Fruit fly (Drosophila melanogaster) whole organism, embryonic: ENCODE data around the gene Ilp6.

ENCODE experiments used
- Abd-B ChIP-seq: fragments of 200-800 bp; sonication (Bioruptor generic); optimal IDR thresholded peaks from 2 replicates; lab custom pipeline; 2018; ENCODE audit warnings: missing biosample characterization, mild to moderate bottlenecking, missing genetic modification characterization, moderate library complexity
- Antp ChIP-seq: fragments of 200-800 bp; sonication (Bioruptor generic); optimal IDR thresholded peaks from 3 replicates; lab custom pipeline; 2016; ENCODE audit warnings: missing biosample characterization, missing genetic modification characterization
- Atf3 ChIP-seq: fragments of 200-800 bp; sonication (Bioruptor generic); optimal IDR thresholded peaks from 3 replicates; lab custom pipeline; 2016; ENCODE audit warnings: missing biosample characterization, missing genetic modification characterization
- B-H1 ChIP-seq: fragments of 200-800 bp; sonication (Bioruptor generic); IDR thresholded peaks from 3 replicates; pipeline ENCODE4 v1.3.6; 2022; ENCODE audit warnings: missing biosample characterization, missing genetic modification characterization
- Blimp-1 ChIP-seq: fragments of 200-800 bp; sonication (Bioruptor generic); optimal IDR thresholded peaks from 3 replicates; lab custom pipeline; 2018; ENCODE audit warnings: missing biosample characterization, missing genetic modification characterization, mild to moderate bottlenecking, moderate library complexity, missing genetic modification reagents
- CG10147 ChIP-seq: fragments of 200-800 bp; sonication (Bioruptor generic); optimal IDR thresholded peaks from 2 replicates; lab custom pipeline; 2019; ENCODE audit warnings: missing biosample characterization, mild to moderate bottlenecking, missing genetic modification characterization, moderate library complexity
- CG10209 ChIP-seq: fragments of 200-800 bp; sonication (Bioruptor generic); optimal IDR thresholded peaks from 3 replicates; lab custom pipeline; 2017; ENCODE audit warnings: missing biosample characterization, mild to moderate bottlenecking, missing genetic modification characterization, missing genetic modification reagents
- CG10274 ChIP-seq: fragments of 200-800 bp; sonication (Bioruptor generic); optimal IDR thresholded peaks from 3 replicates; lab custom pipeline; 2017; ENCODE audit warnings: missing biosample characterization, mild to moderate bottlenecking, missing genetic modification characterization
- CG11093 ChIP-seq: fragments of 200-800 bp; sonication (Bioruptor generic); IDR thresholded peaks from 3 replicates; pipeline ENCODE4 v1.3.6; 2022; ENCODE audit warnings: missing biosample characterization, missing genetic modification characterization
- CG11504 ChIP-seq: fragments of 200-800 bp; sonication (Bioruptor generic); optimal IDR thresholded peaks from 3 replicates; lab custom pipeline; 2019; ENCODE audit warnings: missing biosample characterization, mild to moderate bottlenecking, missing genetic modification characterization, moderate library complexity
- CG12236 ChIP-seq: fragments of 200-800 bp; sonication (Bioruptor generic); optimal IDR thresholded peaks from 2 replicates; lab custom pipeline; 2016; ENCODE audit warnings: missing biosample characterization, missing genetic modification characterization
- CG13624 ChIP-seq: fragments of 200-800 bp; sonication (Bioruptor generic); optimal IDR thresholded peaks from 2 replicates; lab custom pipeline; 2016; ENCODE audit warnings: missing biosample characterization, missing genetic modification characterization
- CG16815 ChIP-seq: fragments of 200-800 bp; sonication (Bioruptor generic); optimal IDR thresholded peaks from 3 replicates; lab custom pipeline; 2017; ENCODE audit warnings: missing biosample characterization, mild to moderate bottlenecking, missing genetic modification characterization
- CG2875 ChIP-seq: fragments of 200-800 bp; sonication (Bioruptor generic); optimal IDR thresholded peaks from 2 replicates; lab custom pipeline; 2017; ENCODE audit warnings: missing biosample characterization, mild to moderate bottlenecking, missing genetic modification characterization, missing genetic modification reagents
- CG2889 ChIP-seq: fragments of 200-800 bp; sonication (Bioruptor generic); IDR thresholded peaks from 3 replicates; pipeline ENCODE4 v1.3.6; 2022; ENCODE audit warnings: missing biosample characterization, missing genetic modification characterization
- CG30020 ChIP-seq: fragments of 200-800 bp; optimal IDR thresholded peaks from 2 replicates; lab custom pipeline; 2019; ENCODE audit warnings: missing biosample characterization, mild to moderate bottlenecking, missing genetic modification characterization, moderate library complexity
- CG4617 ChIP-seq: fragments of 200-800 bp; sonication (Bioruptor generic); optimal IDR thresholded peaks from 3 replicates; lab custom pipeline; 2016; ENCODE audit warnings: missing biosample characterization, missing genetic modification characterization, borderline replicate concordance
- CG5180 ChIP-seq: fragments of 200-800 bp; sonication (Bioruptor generic); optimal IDR thresholded peaks from 3 replicates; lab custom pipeline; 2017; ENCODE audit warnings: missing biosample characterization, missing genetic modification characterization, mild to moderate bottlenecking, moderate library complexity, missing genetic modification reagents
- CG6254 ChIP-seq: fragments of 200-800 bp; sonication (Bioruptor generic); optimal IDR thresholded peaks from 3 replicates; lab custom pipeline; 2017; ENCODE audit warnings: mild to moderate bottlenecking, missing biosample characterization, missing genetic modification reagents, missing genetic modification characterization
- CG6689 ChIP-seq: fragments of 200-800 bp; sonication (Bioruptor generic); IDR thresholded peaks from 2 replicates; pipeline ENCODE4 v1.3.6; 2022; ENCODE audit warnings: missing biosample characterization, missing genetic modification characterization
- CG8290 ChIP-seq, 3 experiments: fragments of 200-800 bp; sonication (Bioruptor generic); optimal IDR thresholded peaks; 2 replicates each; lab custom pipeline; 2016 to 2019; ENCODE audit warnings: missing biosample characterization in 3 of 3, missing genetic modification characterization in 3 of 3, mild to moderate bottlenecking in 2 of 3, moderate library complexity in 1 of 3
- CG8765 ChIP-seq: fragments of 200-800 bp; sonication (Bioruptor generic); IDR thresholded peaks from 2 replicates; pipeline ENCODE4 v1.3.6; 2022; ENCODE audit warnings: missing biosample characterization, missing genetic modification characterization
- Chrac-16 ChIP-seq: fragments of 200-800 bp; sonication (Bioruptor generic); optimal IDR thresholded peaks from 3 replicates; lab custom pipeline; 2016; ENCODE audit warnings: missing biosample characterization, missing genetic modification characterization
- Deaf1 ChIP-seq: fragments of 200-800 bp; optimal IDR thresholded peaks from 3 replicates; lab custom pipeline; 2019; ENCODE audit warnings: missing biosample characterization, mild to moderate bottlenecking, missing genetic modification characterization, moderate library complexity
- Dek ChIP-seq: fragments of 200-800 bp; sonication (Bioruptor generic); optimal IDR thresholded peaks from 3 replicates; lab custom pipeline; 2019; ENCODE audit warnings: missing biosample characterization, mild to moderate bottlenecking, missing genetic modification characterization, moderate library complexity
- Dfd ChIP-seq, 2 experiments: fragments of >200 bp; optimal IDR thresholded peaks; 2 replicates each; lab custom pipeline; 2017; ENCODE audit warnings: missing biosample characterization in 2 of 2, missing genetic modification characterization in 2 of 2
- Dp ChIP-seq: fragments of 200-800 bp; sonication (Bioruptor generic); optimal IDR thresholded peaks from 2 replicates; lab custom pipeline; 2018; ENCODE audit warnings: missing biosample characterization, mild to moderate bottlenecking, missing genetic modification characterization, moderate library complexity
- E2f2 ChIP-seq: fragments of 200-800 bp; sonication (Bioruptor generic); IDR thresholded peaks from 2 replicates; pipeline ENCODE4 v1.3.6; 2022; ENCODE audit warnings: missing biosample characterization, missing genetic modification characterization
- MTF-1 ChIP-seq: fragments of 200-800 bp; sonication (Bioruptor generic); optimal IDR thresholded peaks from 2 replicates; lab custom pipeline; 2018; ENCODE audit warnings: missing biosample characterization, mild to moderate bottlenecking, missing genetic modification characterization, borderline replicate concordance
- Med ChIP-seq: fragments of 200-800 bp; sonication (Bioruptor generic); peaks from one replicate; lab custom pipeline; 2016; ENCODE audit warnings: missing biosample characterization, missing genetic modification characterization, mild to moderate bottlenecking, inconsistent platforms, moderate library complexity
- Mrtf ChIP-seq: fragments of 200-800 bp; sonication (Bioruptor generic); IDR thresholded peaks from 3 replicates; pipeline ENCODE4 v1.3.6; 2022; ENCODE audit warnings: missing biosample characterization, missing genetic modification characterization
- Rfx ChIP-seq: fragments of 200-800 bp; sonication (Bioruptor generic); IDR thresholded peaks from 2 replicates; pipeline ENCODE4 v1.3.6; 2022; ENCODE audit warnings: missing biosample characterization, missing genetic modification characterization
- Sry-β ChIP-seq: fragments of 200-800 bp; sonication (Bioruptor generic); optimal IDR thresholded peaks from 2 replicates; lab custom pipeline; 2018; ENCODE audit warnings: missing biosample characterization, mild to moderate bottlenecking, missing genetic modification characterization, moderate library complexity
- Sry-δ ChIP-seq: fragments of 200-800 bp; sonication (Bioruptor generic); optimal IDR thresholded peaks from 2 replicates; lab custom pipeline; 2016; ENCODE audit warnings: missing biosample characterization, missing genetic modification characterization
- ap ChIP-seq: fragments of 200-800 bp; sonication (Bioruptor generic); IDR thresholded peaks from 2 replicates; pipeline ENCODE4 v1.3.6; 2022; ENCODE audit warnings: missing biosample characterization, missing genetic modification characterization
- chm ChIP-seq: fragments of 200-800 bp; sonication (Bioruptor generic); IDR thresholded peaks from 2 replicates; pipeline ENCODE4 v1.3.6; 2022; ENCODE audit warnings: missing biosample characterization, missing genetic modification characterization
- ftz-f1 ChIP-seq: fragments of 200-800 bp; sonication (Bioruptor generic); optimal IDR thresholded peaks from 2 replicates; lab custom pipeline; 2016; ENCODE audit warnings: missing biosample characterization, missing genetic modification characterization
- grn ChIP-seq: fragments of 200-800 bp; sonication (Bioruptor generic); optimal IDR thresholded peaks from 3 replicates; lab custom pipeline; 2017; ENCODE audit warnings: missing biosample characterization, missing genetic modification characterization
- her ChIP-seq: fragments of 200-800 bp; sonication (Bioruptor generic); optimal IDR thresholded peaks from 2 replicates; lab custom pipeline; 2016; ENCODE audit warnings: missing biosample characterization, missing genetic modification characterization
- kay ChIP-seq: fragments of 200-800 bp; sonication (Bioruptor generic); optimal IDR thresholded peaks from 2 replicates; lab custom pipeline; 2016; ENCODE audit warnings: missing biosample characterization, missing genetic modification characterization
- lilli ChIP-seq: fragments of 200-800 bp; sonication (Bioruptor generic); optimal IDR thresholded peaks from 3 replicates; lab custom pipeline; 2016; ENCODE audit warnings: missing biosample characterization, missing genetic modification characterization
- peb ChIP-seq: fragments of 200-800 bp; sonication (Bioruptor generic); IDR thresholded peaks from 2 replicates; pipeline ENCODE4 v1.3.6; 2022; ENCODE audit warnings: missing biosample characterization, missing genetic modification characterization
- salm ChIP-seq: fragments of 200-800 bp; sonication (Bioruptor generic); optimal IDR thresholded peaks from 2 replicates; lab custom pipeline; 2018; ENCODE audit warnings: missing biosample characterization, mild to moderate bottlenecking, missing genetic modification characterization
- schlank ChIP-seq: fragments of 200-800 bp; sonication (Bioruptor generic); optimal IDR thresholded peaks from 2 replicates; lab custom pipeline; 2018; ENCODE audit warnings: missing biosample characterization, mild to moderate bottlenecking, missing genetic modification characterization
- shn ChIP-seq: fragments of 200-800 bp; sonication (Bioruptor generic); optimal IDR thresholded peaks from 3 replicates; lab custom pipeline; 2016; ENCODE audit warnings: missing biosample characterization, missing genetic modification characterization
- sim ChIP-seq: fragments of 200-800 bp; sonication (Bioruptor generic); IDR thresholded peaks from 2 replicates; pipeline ENCODE4 v1.3.6; 2022; ENCODE audit warnings: missing biosample characterization, missing genetic modification characterization
- slou ChIP-seq: fragments of 200-800 bp; sonication (Bioruptor generic); optimal IDR thresholded peaks from 3 replicates; lab custom pipeline; 2016; ENCODE audit warnings: missing biosample characterization, missing genetic modification characterization
- sob ChIP-seq: fragments of 200-800 bp; sonication (Bioruptor generic); IDR thresholded peaks from 2 replicates; pipeline ENCODE4 v1.3.6; 2022; ENCODE audit warnings: missing biosample characterization, missing genetic modification characterization
- zen2 ChIP-seq: fragments of 200-800 bp; sonication (Bioruptor generic); IDR thresholded peaks from 3 replicates; pipeline ENCODE4 v1.3.6; 2022; ENCODE audit warnings: missing biosample characterization, missing genetic modification characterization; ENCODE audit not compliant: partially characterized antibody

Ilp6 gene

DNA sequence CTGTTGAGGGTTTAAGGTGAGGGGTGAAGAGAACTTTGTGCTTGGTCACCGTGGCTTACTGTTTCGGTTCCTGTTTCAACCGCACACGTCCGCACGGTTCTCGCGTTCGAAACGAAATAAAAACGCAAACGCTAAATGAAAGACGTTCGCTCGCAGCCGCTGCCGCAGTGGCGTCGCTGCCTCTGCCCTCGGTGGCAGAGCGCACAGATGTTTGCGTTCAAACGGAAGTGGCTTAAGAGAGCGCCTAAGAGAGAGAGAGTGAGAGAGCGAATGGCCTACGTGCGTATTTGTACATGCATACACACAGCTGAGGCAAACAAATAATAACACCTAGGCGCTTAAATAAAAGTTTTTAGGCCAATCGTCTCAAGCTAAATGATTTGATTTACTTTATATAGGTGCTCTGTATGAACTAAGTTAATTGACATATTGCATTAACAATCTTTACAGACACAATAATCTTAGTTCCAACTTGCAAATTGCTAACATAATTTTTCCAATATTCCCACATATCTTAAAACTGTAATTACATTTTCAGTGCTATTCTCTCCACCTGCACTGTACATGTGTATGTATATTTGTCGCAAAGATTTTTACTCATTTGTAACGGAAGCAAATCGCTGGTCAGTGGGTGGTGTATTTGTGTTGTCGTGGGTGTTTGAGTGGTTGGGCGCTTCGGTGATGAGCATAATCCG is 41.0 kb downstream of the Ilp6 start, which contains the start of gene CG2865 (continued):
- TF ChIP-seq Antp (GFP tag; lab: Kevin White, UChicago), result peak; percentile 88
- TF ChIP-seq Dek, result peak; percentile 94
- TF ChIP-seq grn, result peak; percentile 66
- peak; percentile 79 for TF ChIP-seq CG12236 (GFP tag; lab: Kevin White, UChicago)
- peak; percentile 89 for TF ChIP-seq Rfx (GFP tag; lab: Robert Waterston, UW)
- TF ChIP-seq Dfd (GFP tag; optimal IDR thresholded peaks at IDR 0.05; lab: Kevin White, UChicago), result no peak
- TF ChIP-seq Deaf1 (tag; lab: Kevin White, UChicago), result peak; percentile 83
- peak; percentile 94 for TF ChIP-seq CG10209 (GFP tag; lab: Kevin White, UChicago)
- peak; percentile 53 for TF ChIP-seq MTF-1 (GFP tag; lab: Kevin White, UChicago)
- TF ChIP-seq peb (GFP tag; lab: Robert Waterston, UW), result peak; percentile 76
- TF ChIP-seq Dp, result peak; percentile 13
- TF ChIP-seq schlank (tag; lab: Kevin White, UChicago), result peak; percentile 90
- peak; percentile 90 for TF ChIP-seq CG2875 (GFP tag; lab: Kevin White, UChicago)
- TF ChIP-seq salm (tag; lab: Kevin White, UChicago), result peak; percentile 95
- TF ChIP-seq Abd-B (GFP tag; lab: Kevin White, UChicago), result peak; percentile 86
- peak; percentile 79 for TF ChIP-seq CG10274 (GFP tag; lab: Kevin White, UChicago)
- peak; percentile 52 for TF ChIP-seq Sry-δ (GFP tag; lab: Kevin White, UChicago)
- TF ChIP-seq CG13624 (GFP tag; lab: Kevin White, UChicago), result peak; percentile 96
- peak; percentile 74; the same call in 2 of the 3 replicates for TF ChIP-seq CG11093 (GFP tag; lab: Robert Waterston, UW)
- TF ChIP-seq lilli (GFP tag; lab: Kevin White, UChicago), result peak; percentile 94
- peak; percentile 88 for TF ChIP-seq CG16815 (GFP tag; lab: Kevin White, UChicago)
- peak; percentile 70 for TF ChIP-seq CG8765
- TF ChIP-seq Blimp-1, result peak; percentile 91
- TF ChIP-seq CG2889, result peak; percentile 77; the same call in 2 of the 3 replicates
- TF ChIP-seq ftz-f1 (GFP tag; lab: Kevin White, UChicago), result peak; percentile 28
- TF ChIP-seq B-H1 (GFP tag; lab: Robert Waterston, UW), result peak; percentile 69
- peak; percentile 73 for TF ChIP-seq E2f2
- TF ChIP-seq CG4617, result peak; percentile 83
- peak; percentile 79 for TF ChIP-seq ap
- peak; percentile 89 for TF ChIP-seq her
- peak; percentile 81 for TF ChIP-seq CG30020 (tag; lab: Kevin White, UChicago)
- TF ChIP-seq Atf3 (GFP tag; lab: Kevin White, UChicago), result peak; percentile 77
- TF ChIP-seq Mrtf, result peak; percentile 87
- TF ChIP-seq sob (GFP tag; lab: Robert Waterston, UW), result peak; percentile 89
- TF ChIP-seq Med (GFP tag; lab: Kevin White, UChicago), result peak; percentile 98
- TF ChIP-seq slou (GFP tag; lab: Kevin White, UChicago), result peak; percentile 80
- TF ChIP-seq Sry-β (GFP tag; lab: Kevin White, UChicago), result peak; percentile 63
- peak; percentile 91 for TF ChIP-seq kay
- TF ChIP-seq CG11504 (tag; lab: Kevin White, UChicago), result peak; percentile 96
- peak; percentile 62 for TF ChIP-seq CG8290 (GFP tag; optimal IDR thresholded peaks at IDR 0.05; lab: Kevin White, UChicago)
- TF ChIP-seq CG8290 (tag; optimal IDR thresholded peaks at IDR 0.05; lab: Kevin White, UChicago), result peak; percentile 70 to 88
- peak; percentile 77; the same call in 1 of the 2 replicates for TF ChIP-seq sim (GFP tag; lab: Robert Waterston, UW)
- TF ChIP-seq chm (GFP tag; lab: Robert Waterston, UW), result peak; percentile 86
- TF ChIP-seq CG10147 (GFP tag; lab: Kevin White, UChicago), result peak; percentile 94
- peak; percentile 91 for TF ChIP-seq CG6689 (GFP tag; lab: Robert Waterston, UW)
- TF ChIP-seq zen2 (GFP tag; lab: Robert Waterston, UW), result no peak; the same call in 2 of the 3 replicates
- peak; percentile 90 for TF ChIP-seq Chrac-16 (GFP tag; lab: Kevin White, UChicago)
- peak; percentile 91 for TF ChIP-seq CG6254
- peak; percentile 89 for TF ChIP-seq shn
- TF ChIP-seq CG5180 (GFP tag; lab: Kevin White, UChicago), result peak; percentile 87
